Worm (Caenorhabditis elegans): ENCODE results near the gene spp-13.

spp-13 gene

ce11 chrX:8386068-8386851 lies 32.1 kb downstream of the spp-13 start (continued):
- TF ChIP-seq attf-6 (GFP tag; IDR thresholded peaks at IDR 0.05) (no peak), nfyb-1 (GFP tag; IDR thresholded peaks at IDR 0.05) (peak; percentile 62), dpl-1 (GFP tag; optimal IDR thresholded peaks at IDR 0.05) (no peak), cebp-2 (GFP tag; IDR thresholded peaks at IDR 0.05) (no peak), lin-35 (GFP tag; optimal IDR thresholded peaks at IDR 0.05) (peak in 1 of 3 experiments; percentile 75), F37B4.10 (GFP tag; IDR thresholded peaks at IDR 0.05) (no peak), pbrm-1 (GFP tag; IDR thresholded peaks at IDR 0.05) (peak; percentile 88), C06A6.2 (GFP tag; conservative IDR thresholded peaks at IDR 0.05) (no peak), rec-8 (tag; optimal IDR thresholded peaks at IDR 0.05) (no peak), F39B2.1 (GFP tag; IDR thresholded peaks at IDR 0.05) (no peak), zfh-2 (GFP tag; conservative IDR thresholded peaks at IDR 0.05) (no peak), egl-44 (GFP tag; IDR thresholded peaks at IDR 0.05) (no peak), sea-2 (GFP tag; IDR thresholded peaks at IDR 0.05) (no peak), efl-1 (GFP tag; optimal IDR thresholded peaks at IDR 0.05) (no peak), snpc-4 (GFP tag; optimal IDR thresholded peaks at IDR 0.05) (peak; percentile 39), snpc-4 (tag; optimal IDR thresholded peaks at IDR 0.05) (peak in 2 of 4 experiments; percentile 17 to 31), T26A5.8 (tag; optimal IDR thresholded peaks at IDR 0.05) (no peak), somi-1 (GFP tag; optimal IDR thresholded peaks at IDR 0.05) (peak; percentile 18), ama-1 (optimal IDR thresholded peaks at IDR 0.05) (no peak), ama-1 (GFP tag; optimal IDR thresholded peaks at IDR 0.05) (peak in 1 of 2 experiments; percentile 76), F22D6.2 (tag; optimal IDR thresholded peaks at IDR 0.05) (no peak)

ce11 chrX:8384642-8385181 lies 33.6 kb downstream of the spp-13 start, which contains the start of gene F41D9.2:
TSS of gene F41D9.2 (minus strand) at chrX:8384945.
- TF ChIP-seq F37B4.10 (GFP tag; IDR thresholded peaks at IDR 0.05) (no peak), zfh-2 (GFP tag; conservative IDR thresholded peaks at IDR 0.05) (peak; percentile 29; the same call in 1 of the 2 replicates)

- TF ChIP-seq snpc-1.3 (tag; optimal IDR thresholded peaks at IDR 0.05; ENCODE audit: insufficient read depth): no peak
- TF ChIP-seq ceh-79 (tag; optimal IDR thresholded peaks at IDR 0.05): no peak
- TF ChIP-seq rcor-1 (GFP tag; IDR thresholded peaks at IDR 0.05): 0 out of 2 replicates have a peak, but pooled peaks have one; percentile 22
- TF ChIP-seq madf-6 (GFP tag; IDR thresholded peaks at IDR 0.05): peak; percentile 49; the same call in 1 of the 2 replicates
- TF ChIP-seq him-1 (tag; optimal IDR thresholded peaks at IDR 0.05): peak; percentile 63
- no peak for TF ChIP-seq nhr-27 (tag; optimal IDR thresholded peaks at IDR 0.05)
- no peak for TF ChIP-seq snpc-1.1 (tag; optimal IDR thresholded peaks at IDR 0.05; ENCODE audit: insufficient read depth)
- no peak for TF ChIP-seq F33H1.4 (GFP tag; IDR thresholded peaks at IDR 0.05)
- no peak for TF ChIP-seq efl-1 (GFP tag; optimal IDR thresholded peaks at IDR 0.05)
- TF ChIP-seq ceh-40 (GFP tag; IDR thresholded peaks at IDR 0.05): 0 out of 2 replicates have a peak, but pooled peaks have one; percentile 36
- no peak for TF ChIP-seq T26A5.8 (tag; optimal IDR thresholded peaks at IDR 0.05)
- TF ChIP-seq madf-10 (tag; optimal IDR thresholded peaks at IDR 0.05): peak; percentile 59
- TF ChIP-seq attf-3 (GFP tag; conservative IDR thresholded peaks at IDR 0.05): 0 out of 2 replicates have a peak, but pooled peaks have one; percentile 23
- no peak for TF ChIP-seq tlf-1 (GFP tag; optimal IDR thresholded peaks at IDR 0.05)
- no peak for TF ChIP-seq akir-1 (GFP tag; optimal IDR thresholded peaks at IDR 0.05)
- no peak for TF ChIP-seq madf-3 (GFP tag; IDR thresholded peaks at IDR 0.05)
- peak; percentile 65 for TF ChIP-seq snpc-4 (GFP tag; optimal IDR thresholded peaks at IDR 0.05)
- TF ChIP-seq snpc-4 (tag; optimal IDR thresholded peaks at IDR 0.05): peak in 2 of 4 experiments; percentile 44 to 61
- TF ChIP-seq lin-26 (GFP tag; IDR thresholded peaks at IDR 0.05): peak; percentile 89
- TF ChIP-seq somi-1 (GFP tag; optimal IDR thresholded peaks at IDR 0.05): no peak
- TF ChIP-seq hmg-20 (GFP tag; IDR thresholded peaks at IDR 0.05): 0 out of 2 replicates have a peak, but pooled peaks have one; percentile 13
- TF ChIP-seq F57A8.1 (GFP tag; optimal IDR thresholded peaks at IDR 0.05): no peak
- peak; percentile 38 for TF ChIP-seq attf-5 (GFP tag; optimal IDR thresholded peaks at IDR 0.05)
- peak; percentile 28; the same call in 1 of the 2 replicates for TF ChIP-seq ekl-4 (GFP tag; IDR thresholded peaks at IDR 0.05)
- no peak for TF ChIP-seq lag-1 (GFP tag; IDR thresholded peaks at IDR 0.05)
- no peak for TF ChIP-seq sdz-38 (tag; optimal IDR thresholded peaks at IDR 0.05)
- TF ChIP-seq B0261.1 (tag; optimal IDR thresholded peaks at IDR 0.05): peak; percentile 89
Measured at ce11 chrX:8381651-8382050, 36.7 kb downstream of the spp-13 start.
